Worm (Caenorhabditis elegans) whole organism, L4 larva: Measurements from ENCODE around the gene osm-8.

ENCODE experiments used
- ama-1 ChIP-seq: fragments of 150-350 bp; optimal IDR thresholded peaks from 2 replicates; lab custom pipeline; 2014; ENCODE audit warnings: inconsistent platforms, mixed read lengths
- ceh-62 ChIP-seq: sonication (generic microtip); optimal IDR thresholded peaks from 2 replicates; lab custom pipeline; 2017; ENCODE audit warnings: missing biosample characterization, missing genetic modification characterization
- duxl-1 ChIP-seq: sonication (generic microtip); optimal IDR thresholded peaks from 2 replicates; lab custom pipeline; 2016; ENCODE audit warnings: mild to moderate bottlenecking, missing genetic modification characterization, moderate library complexity, missing compliant biosample characterization; ENCODE audit not compliant: poor library complexity
- egl-27 ChIP-seq: sonication (generic microtip); optimal IDR thresholded peaks from 3 replicates; lab custom pipeline; 2017; ENCODE audit warnings: missing biosample characterization, missing genetic modification reagents, missing genetic modification characterization
- fos-1 ChIP-seq: fragments of 150-350 bp; optimal IDR thresholded peaks from 2 replicates; lab custom pipeline; 2014; ENCODE audit warnings: missing biosample characterization, missing genetic modification characterization
- hif-1 ChIP-seq, 2 experiments: sonication (generic microtip); optimal IDR thresholded peaks; 2 replicates each; lab custom pipeline; 2016 to 2017; ENCODE audit warnings: missing compliant biosample characterization in 2 of 2, missing genetic modification characterization in 2 of 2, missing genetic modification reagents in 2 of 2, missing genotype in 2 of 2, mild to moderate bottlenecking in 1 of 2
- lin-39 ChIP-seq: fragments of 150-350 bp; optimal IDR thresholded peaks from 2 replicates; lab custom pipeline; 2014; ENCODE audit warnings: missing biosample characterization, missing genetic modification reagents, missing genetic modification characterization
- mdl-1 ChIP-seq, 2 experiments: fragments of 150-350 bp in 1 of 2; sonication (generic microtip) in 1 of 2; optimal IDR thresholded peaks; 2 replicates each; lab custom pipeline; 2014 to 2017; ENCODE audit warnings: missing biosample characterization in 2 of 2, missing genetic modification characterization in 2 of 2
- nhr-237 ChIP-seq: sonication (generic microtip); optimal IDR thresholded peaks from 2 replicates; lab custom pipeline; 2017; ENCODE audit warnings: missing biosample characterization, missing genetic modification characterization
- nhr-28 ChIP-seq: fragments of 150-350 bp; optimal IDR thresholded peaks from 2 replicates; lab custom pipeline; 2014; ENCODE audit warnings: missing biosample characterization, missing genetic modification characterization
- nhr-42 ChIP-seq: fragments of 200-800 bp; sonication (Bioruptor generic); IDR thresholded peaks from 2 replicates; pipeline ENCODE4 v1.3.6; 2022; ENCODE audit warnings: missing genetic modification characterization, missing compliant biosample characterization
- pha-4 ChIP-seq, 2 experiments: fragments of 150-350 bp in 1 of 2; fragments of 200-800 bp in 1 of 2; sonication (Bioruptor generic) in 1 of 2; IDR thresholded peaks in 1 of 2; optimal IDR thresholded peaks in 1 of 2; 2 replicates each; pipeline versions ENCODE4 v1.3.6 to Lab custom; 2014 to 2022; ENCODE audit warnings: missing genetic modification characterization in 2 of 2, missing genetic modification reagents in 2 of 2, missing biosample characterization in 1 of 2, missing compliant biosample characterization in 1 of 2
- unc-130 ChIP-seq: sonication (generic microtip); optimal IDR thresholded peaks from 2 replicates; lab custom pipeline; 2016; ENCODE audit warnings: missing genetic modification reagents, missing genetic modification characterization, missing compliant biosample characterization
- ztf-7 ChIP-seq: fragments of 150-350 bp; optimal IDR thresholded peaks from 2 replicates; lab custom pipeline; 2014; ENCODE audit warnings: missing biosample characterization, missing genetic modification characterization

- TF ChIP-seq fos-1 (tag; lab: Kevin White, UChicago) = no peak
- TF ChIP-seq mdl-1 (tag; optimal IDR thresholded peaks at IDR 0.05; lab: Kevin White, UChicago) = no peak
- no peak for TF ChIP-seq ama-1 (lab: Kevin White, UChicago)
- TF ChIP-seq nhr-42 (GFP tag; lab: Robert Waterston, UW) = no peak
- TF ChIP-seq hif-1 (tag; optimal IDR thresholded peaks at IDR 0.05; lab: Kevin White, UChicago) = no peak
- TF ChIP-seq nhr-237 (tag; lab: Kevin White, UChicago) = no peak
- TF ChIP-seq ztf-7 = no peak
- no peak for TF ChIP-seq lin-39 (tag; lab: Kevin White, UChicago)
- TF ChIP-seq duxl-1 (tag; lab: Kevin White, UChicago) = no peak
- TF ChIP-seq egl-27 (tag; lab: Kevin White, UChicago) = no peak
- no peak for TF ChIP-seq unc-130 (GFP tag; lab: Kevin White, UChicago)
- TF ChIP-seq nhr-28 (tag; lab: Kevin White, UChicago) = no peak
- no peak for TF ChIP-seq pha-4 (GFP tag; IDR thresholded peaks at IDR 0.05; lab: Robert Waterston, UW)
- TF ChIP-seq pha-4 (tag; optimal IDR thresholded peaks at IDR 0.05; lab: Kevin White, UChicago) = no peak
- no peak for TF ChIP-seq ceh-62
Observed at ce11 chrII:7570305-7570704, 34.9 kb downstream of the osm-8 start, which contains the start of gene F35D2.3.
